Fruit fly (Drosophila melanogaster) whole organism, embryonic: ENCODE measurements around the gene Prx4.

Experiments used
- CG31388 ChIP-seq: fragments of 200-800 bp; sonication (Bioruptor generic); optimal IDR thresholded peaks from 2 replicates; lab custom pipeline; 2016; ENCODE audit warnings: missing biosample characterization, missing genetic modification characterization
- CG3838 ChIP-seq: fragments of 200-800 bp; sonication (Bioruptor generic); optimal IDR thresholded peaks from 3 replicates; lab custom pipeline; 2016; ENCODE audit warnings: missing biosample characterization, missing genetic modification characterization
- eyg ChIP-seq: fragments of 200-800 bp; sonication (Bioruptor generic); optimal IDR thresholded peaks from 3 replicates; lab custom pipeline; 2016; ENCODE audit warnings: missing biosample characterization, missing genetic modification characterization
- gcm2 ChIP-seq: fragments of 200-800 bp; sonication (Bioruptor generic); optimal IDR thresholded peaks from 2 replicates; lab custom pipeline; 2016; ENCODE audit warnings: missing biosample characterization, missing genetic modification characterization
- klu ChIP-seq: fragments of 200-800 bp; sonication (Bioruptor generic); IDR thresholded peaks from 2 replicates; pipeline ENCODE4 v1.3.6; 2022; ENCODE audit warnings: missing biosample characterization, missing genetic modification characterization

DNA sequence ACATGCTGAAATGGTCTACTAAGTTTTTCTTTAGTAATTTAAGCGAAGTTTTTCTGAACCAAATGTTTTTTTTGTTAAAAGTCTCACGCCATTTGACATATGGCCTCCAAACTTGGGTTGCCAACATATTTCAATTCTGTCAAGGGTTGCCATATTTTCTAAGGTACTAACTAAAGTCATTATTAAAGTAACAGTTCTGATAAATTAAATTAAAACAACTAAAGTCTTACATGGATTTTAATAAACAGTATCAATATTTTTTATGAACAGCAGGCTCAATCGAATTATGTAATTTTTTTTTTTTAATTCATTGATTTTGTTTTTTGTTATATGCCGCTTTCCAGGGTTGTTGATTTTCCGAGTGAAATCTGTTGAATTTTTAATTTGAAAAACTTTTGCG is 15.7 kb upstream of the Prx4 start, which contains the start of gene aly:
- no peak for TF ChIP-seq gcm2
- TF ChIP-seq klu (GFP tag; lab: Robert Waterston, UW): no peak
- no peak for TF ChIP-seq eyg
- TF ChIP-seq CG31388 (GFP tag; lab: Kevin White, UChicago): no peak
- no peak for TF ChIP-seq CG3838
